Fruit fly (Drosophila melanogaster): ENCODE results near the gene Sfp24C1.

Sfp24C1 gene

dm6 chr2L:3712949-3713416 is 12.5 kb downstream of the Sfp24C1 start, which contains the start of the genes CG31955 and CG2818 (continued):
- TF ChIP-seq Hmr (GFP tag; optimal IDR thresholded peaks at IDR 0.05) (no peak), Kr (GFP tag; optimal IDR thresholded peaks at IDR 0.05) (no peak), zfh2 (GFP tag; optimal IDR thresholded peaks at IDR 0.05) (no peak), Nf-YB (GFP tag; optimal IDR thresholded peaks at IDR 0.05) (no peak), CG8359 (GFP tag; optimal IDR thresholded peaks at IDR 0.05; ENCODE audit: borderline replicate concordance) (no peak), CG2678 (tag; optimal IDR thresholded peaks at IDR 0.05) (no peak), CG11723 (GFP tag; optimal IDR thresholded peaks at IDR 0.05) (peak; percentile 1), Adf1 (GFP tag; IDR thresholded peaks at IDR 0.05) (0 out of 2 replicates have a peak, but pooled peaks have one; percentile 5), ind (GFP tag; optimal IDR thresholded peaks at IDR 0.05) (peak; percentile 1), CG3838 (GFP tag; optimal IDR thresholded peaks at IDR 0.05) (no peak), CG16863 (GFP tag; optimal IDR thresholded peaks at IDR 0.05) (no peak), lmd (GFP tag; IDR thresholded peaks at IDR 0.05) (no peak), gcm (GFP tag; optimal IDR thresholded peaks at IDR 0.05) (no peak), CG9797 (GFP tag; optimal IDR thresholded peaks at IDR 0.05) (peak; percentile 1), gcm2 (GFP tag; optimal IDR thresholded peaks at IDR 0.05) (no peak), gsb-n (tag; optimal IDR thresholded peaks at IDR 0.05) (no peak), CG17385 (GFP tag; optimal IDR thresholded peaks at IDR 0.05) (no peak), CG6854 (GFP tag; optimal IDR thresholded peaks at IDR 0.05) (no peak), unc-4 (GFP tag; IDR thresholded peaks at IDR 0.05; ENCODE audit: partially characterized antibody) (peak; percentile 77), Dfd (GFP tag; optimal IDR thresholded peaks at IDR 0.05) (no peak), HLH54F (GFP tag; optimal IDR thresholded peaks at IDR 0.05) (peak; percentile 35), Hand (GFP tag; optimal IDR thresholded peaks at IDR 0.05) (no peak), so (GFP tag; IDR thresholded peaks at IDR 0.05) (no peak), lov (optimal IDR thresholded peaks at IDR 0.05) (no peak), lov (GFP tag; IDR thresholded peaks at IDR 0.05) (no peak), fu2 (GFP tag; optimal IDR thresholded peaks at IDR 0.05) (no peak), ase (GFP tag; IDR thresholded peaks at IDR 0.05) (no peak), CG31365 (tag; optimal IDR thresholded peaks at IDR 0.05) (no peak), Lim3 (GFP tag; IDR thresholded peaks at IDR 0.05) (no peak), gro (GFP tag; optimal IDR thresholded peaks at IDR 0.05) (no peak), CG32772 (GFP tag; IDR thresholded peaks at IDR 0.05) (no peak), sd (tag; optimal IDR thresholded peaks at IDR 0.05) (peak; percentile 51), cas (GFP tag; IDR thresholded peaks at IDR 0.05) (no peak), CG4404 (GFP tag; IDR thresholded peaks at IDR 0.05) (no peak), fd102C (GFP tag; optimal IDR thresholded peaks at IDR 0.05) (no peak), B-H1 (GFP tag; IDR thresholded peaks at IDR 0.05) (no peak), Oaz (GFP tag; IDR thresholded peaks at IDR 0.05) (no peak), TFAM (GFP tag; optimal IDR thresholded peaks at IDR 0.05) (no peak), CG8944 (GFP tag; optimal IDR thresholded peaks at IDR 0.05) (no peak), CG4424 (GFP tag; optimal IDR thresholded peaks at IDR 0.05) (no peak), CG13123 (GFP tag; optimal IDR thresholded peaks at IDR 0.05) (no peak), Dref (GFP tag; IDR thresholded peaks at IDR 0.05) (peak; percentile 60), Camta (GFP tag; optimal IDR thresholded peaks at IDR 0.05) (no peak), nerfin-2 (GFP tag; IDR thresholded peaks at IDR 0.05; ENCODE audit: partially characterized antibody) (0 out of 2 replicates have a peak, but pooled peaks have one; percentile 24), H2.0 (GFP tag; IDR thresholded peaks at IDR 0.05) (no peak), tin (GFP tag; optimal IDR thresholded peaks at IDR 0.05) (no peak), Mad (GFP tag; optimal IDR thresholded peaks at IDR 0.05) (no peak), trem (tag; optimal IDR thresholded peaks at IDR 0.05) (peak; percentile 28), danr (GFP tag; IDR thresholded peaks at IDR 0.05) (no peak), Blimp-1 (GFP tag; optimal IDR thresholded peaks at IDR 0.05) (no peak), CG13287 (GFP tag; IDR thresholded peaks at IDR 0.05; ENCODE audit: partially characterized antibody) (peak; percentile 84), nau (GFP tag; optimal IDR thresholded peaks at IDR 0.05) (no peak)
